Worm (Caenorhabditis elegans): ENCODE measurements around the gene tph-1.

The tph-1 gene

DNA sequence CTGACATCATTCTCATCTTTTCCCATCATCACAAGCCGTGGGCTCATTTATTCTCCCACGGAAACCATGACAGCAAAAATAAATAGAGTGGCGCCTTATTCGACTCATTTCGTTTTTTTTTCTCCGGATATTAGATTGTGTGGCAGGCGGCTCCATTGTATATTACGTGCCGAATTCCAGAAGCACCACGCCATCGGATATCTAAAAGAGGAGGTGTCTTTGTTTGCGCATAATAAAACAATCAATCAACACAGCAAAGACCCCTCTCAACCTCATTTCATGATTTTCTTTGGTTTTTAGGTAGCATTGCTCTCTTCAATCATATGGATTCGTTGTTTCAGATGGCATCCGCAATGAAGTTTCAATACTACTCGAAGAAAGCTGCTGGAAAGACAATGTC lies at the start of gene tph-1:
TSS of gene tph-1 (plus strand) at position 301 of the 400 bp plus-strand sequence.
- TF ChIP-seq him-1 (tag; optimal IDR thresholded peaks at IDR 0.05) (no peak), W03F9.2 (tag; optimal IDR thresholded peaks at IDR 0.05) (no peak), dao-5 (tag; optimal IDR thresholded peaks at IDR 0.05) (no peak)

DNA sequence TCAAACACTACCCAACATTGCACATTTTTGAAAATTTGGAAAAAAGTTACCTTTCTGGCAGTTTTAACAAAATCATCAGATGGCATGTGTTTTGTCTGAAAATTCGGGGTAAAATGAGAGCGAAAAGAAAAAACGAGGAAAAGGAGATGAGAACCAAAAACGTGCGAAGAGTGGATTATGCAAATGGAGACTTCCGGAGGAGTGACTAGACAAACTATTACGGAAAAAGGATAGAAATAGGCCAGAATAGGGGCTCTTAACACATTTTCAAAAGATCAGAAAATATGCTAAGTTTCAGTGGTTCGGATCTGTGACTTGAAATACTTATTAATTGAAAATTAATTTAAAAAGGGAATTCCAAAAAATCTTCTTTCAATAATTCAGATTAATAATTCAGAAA lies 49.7 kb upstream of the tph-1 start, which contains the start of gene srab-14:
TSS of gene srab-14 (minus strand) at position 101 of the 400 bp plus-strand sequence.
- TF ChIP-seq W03F9.2 (tag; optimal IDR thresholded peaks at IDR 0.05) (no peak), him-1 (tag; optimal IDR thresholded peaks at IDR 0.05) (no peak), dao-5 (tag; optimal IDR thresholded peaks at IDR 0.05) (no peak)

DNA sequence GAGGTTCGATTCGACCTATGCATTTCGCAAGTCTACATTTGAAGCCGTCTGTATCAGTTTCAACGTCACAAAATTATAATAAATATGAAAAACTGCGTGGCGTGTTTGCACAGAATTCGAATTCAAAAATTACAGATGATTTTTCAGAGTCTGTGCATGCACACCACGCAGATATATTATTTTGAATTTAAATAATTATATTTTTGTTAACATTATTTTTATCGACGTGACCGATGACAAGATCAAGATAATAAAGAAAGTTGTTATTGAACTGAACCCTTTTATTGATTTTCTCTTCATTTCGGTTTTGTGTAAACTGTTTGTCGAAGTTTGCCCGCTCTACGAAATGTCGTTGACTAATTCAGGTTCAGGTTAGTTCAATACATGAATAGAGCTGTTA lies 44.1 kb upstream of the tph-1 start, which contains the start of gene C28F5.1:
TSS of gene C28F5.1 (plus strand) at position 301 of the 400 bp plus-strand sequence.
- TF ChIP-seq him-1 (tag; optimal IDR thresholded peaks at IDR 0.05) (no peak), W03F9.2 (tag; optimal IDR thresholded peaks at IDR 0.05) (no peak), dao-5 (tag; optimal IDR thresholded peaks at IDR 0.05) (no peak)

DNA sequence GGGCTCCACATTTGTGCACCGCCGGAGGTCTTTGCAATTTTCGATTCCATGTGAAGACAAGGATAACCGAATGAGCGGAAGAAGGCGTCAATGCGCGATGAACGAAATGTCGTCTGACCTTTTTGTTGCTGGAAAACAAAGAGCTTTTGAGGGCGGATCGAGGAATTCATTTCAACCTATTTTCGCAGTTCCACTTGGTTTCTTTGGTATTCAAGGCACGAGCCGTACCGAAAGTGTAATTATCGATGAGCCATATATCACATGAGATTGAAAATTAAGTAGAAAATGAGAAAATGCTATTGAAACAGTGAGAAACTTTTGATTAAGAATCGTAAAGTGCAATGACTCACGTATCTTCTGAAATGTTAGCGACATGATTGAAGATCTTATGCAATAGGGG lies 29.9 kb upstream of the tph-1 start, which contains the start of gene glb-9:
TSS of gene glb-9 (minus strand) at position 101 of the 400 bp plus-strand sequence.
- TF ChIP-seq him-1 (tag; optimal IDR thresholded peaks at IDR 0.05) = no peak
- TF ChIP-seq dao-5 (tag; optimal IDR thresholded peaks at IDR 0.05) = no peak
- no peak for TF ChIP-seq W03F9.2 (tag; optimal IDR thresholded peaks at IDR 0.05)

DNA sequence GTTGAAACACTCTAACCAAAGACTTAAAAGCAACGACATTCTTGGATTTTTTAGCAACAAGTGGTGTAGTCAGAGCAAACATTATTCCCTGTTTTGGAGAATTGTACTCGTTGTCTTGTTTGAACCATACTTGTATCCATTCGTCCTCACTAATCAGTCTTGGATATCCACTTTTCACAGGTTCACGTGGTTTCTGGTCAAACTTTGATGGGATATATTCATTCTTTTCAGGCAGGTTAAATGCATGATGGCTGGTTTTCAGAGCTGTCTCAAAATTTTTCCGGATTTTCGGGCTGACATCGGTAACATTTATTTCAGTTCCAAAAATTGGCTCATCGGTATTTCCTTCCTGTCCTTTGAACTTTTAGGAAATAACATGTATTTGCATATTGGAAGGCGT lies 27.7 kb upstream of the tph-1 start:
- no peak for TF ChIP-seq dao-5 (tag; optimal IDR thresholded peaks at IDR 0.05)
- TF ChIP-seq W03F9.2 (tag; optimal IDR thresholded peaks at IDR 0.05) = no peak
- TF ChIP-seq him-1 (tag; optimal IDR thresholded peaks at IDR 0.05) = no peak

DNA sequence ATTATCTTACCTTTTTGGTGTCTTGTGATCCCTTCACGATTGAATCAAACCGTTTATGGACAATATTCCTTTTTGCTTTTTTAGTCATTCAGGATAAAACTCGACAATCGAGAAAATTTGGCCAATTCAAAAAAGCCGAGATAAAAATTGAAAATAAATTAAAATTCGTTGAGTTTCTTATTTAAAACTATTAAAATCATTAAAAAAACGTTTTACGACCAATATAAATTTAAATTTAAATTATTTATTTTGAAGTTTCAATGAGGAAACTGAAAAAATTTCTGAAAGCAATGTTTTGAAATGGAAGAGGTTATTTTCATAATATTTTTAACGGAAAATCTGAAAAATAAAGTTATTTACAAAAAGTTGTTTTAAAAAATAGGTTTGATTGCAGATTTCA lies 25.9 kb upstream of the tph-1 start, which contains the start of gene ZK1290.15:
TSS of gene ZK1290.15 (plus strand) at position 301 of the 400 bp plus-strand sequence.
- TF ChIP-seq dao-5 (tag; optimal IDR thresholded peaks at IDR 0.05) (no peak), W03F9.2 (tag; optimal IDR thresholded peaks at IDR 0.05) (no peak), him-1 (tag; optimal IDR thresholded peaks at IDR 0.05) (no peak)

DNA sequence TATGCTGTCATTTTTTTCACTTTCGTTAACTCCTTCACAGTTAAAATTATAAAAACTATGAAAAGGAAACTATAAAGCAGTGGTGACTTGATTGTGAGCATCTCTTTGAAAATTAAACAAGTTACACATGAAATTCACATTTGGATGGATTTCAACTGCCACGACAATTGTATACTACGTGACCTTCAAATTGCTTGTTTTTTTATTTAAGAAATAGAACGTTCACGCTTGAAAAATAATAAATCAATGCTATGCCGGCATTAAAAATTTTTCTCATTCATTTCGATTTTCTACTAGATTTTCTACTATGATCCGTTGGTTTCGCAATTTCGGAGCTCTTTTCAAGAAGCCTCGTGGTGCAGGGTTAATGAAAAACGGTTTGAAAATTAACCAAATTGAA lies 23.7 kb upstream of the tph-1 start, which contains the start of the genes ZK1290.7 and rnh-1.1:
TSS of gene ZK1290.7 (minus strand) at position 101 of the 400 bp plus-strand sequence.
TSS of gene rnh-1.1 (plus strand) at position 281 of the 400 bp plus-strand sequence.
- TF ChIP-seq him-1 (tag; optimal IDR thresholded peaks at IDR 0.05) (no peak), W03F9.2 (tag; optimal IDR thresholded peaks at IDR 0.05) (no peak), dao-5 (tag; optimal IDR thresholded peaks at IDR 0.05) (no peak)

DNA sequence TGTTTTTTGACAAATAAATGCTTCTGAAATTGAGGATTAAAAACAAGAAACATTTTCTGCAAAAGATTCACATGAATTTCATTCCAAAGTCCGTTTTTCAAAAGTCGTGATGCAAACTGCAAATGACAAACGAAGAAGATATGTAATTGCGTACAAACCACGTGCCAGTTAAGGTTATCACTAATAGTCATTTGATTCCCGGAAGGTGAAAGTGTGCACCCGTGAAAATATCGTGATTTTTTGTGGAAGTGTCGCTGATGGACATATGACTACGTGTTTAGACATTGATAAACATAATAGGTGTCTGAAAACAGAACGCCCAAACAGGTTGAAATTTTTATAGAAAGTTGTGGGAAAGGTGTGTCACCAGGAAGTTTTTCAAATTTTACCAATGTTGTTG lies 20.9 kb upstream of the tph-1 start:
- no peak for TF ChIP-seq W03F9.2 (tag; optimal IDR thresholded peaks at IDR 0.05)
- TF ChIP-seq dao-5 (tag; optimal IDR thresholded peaks at IDR 0.05) = no peak
- TF ChIP-seq him-1 (tag; optimal IDR thresholded peaks at IDR 0.05) = no peak

DNA sequence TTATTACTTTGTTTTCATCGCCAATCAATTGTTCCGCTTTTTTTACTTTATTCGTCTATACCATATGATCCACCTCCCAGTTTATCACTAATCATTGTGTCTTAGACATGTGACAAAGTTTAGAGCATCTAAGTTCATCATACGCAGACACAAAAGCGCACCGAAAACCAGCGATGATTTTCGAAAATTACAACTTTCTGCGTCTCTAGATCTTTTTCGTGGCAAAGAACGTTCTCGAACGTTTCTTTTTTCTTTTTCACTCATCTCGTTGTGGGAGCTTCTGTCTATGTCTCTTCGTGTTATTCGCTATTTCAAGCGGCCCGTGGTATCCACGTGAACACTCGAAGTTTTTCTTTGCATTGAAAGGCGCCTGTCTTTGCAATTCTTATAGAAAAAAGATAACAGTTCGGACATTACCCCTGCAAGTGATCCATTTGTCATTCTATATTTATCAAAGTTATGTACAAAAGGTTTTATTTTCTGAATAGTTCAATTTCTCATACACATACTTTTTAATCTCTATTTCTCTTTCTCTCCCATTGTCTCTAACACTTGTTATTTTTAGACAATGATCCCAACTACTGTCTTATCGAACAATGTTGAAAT lies 20.0 kb upstream of the tph-1 start, which contains the start of gene ZK1290.5:
TSS of gene ZK1290.5 (plus strand) at position 566 of the 606 bp plus-strand sequence.
- TF ChIP-seq dao-5 (tag; optimal IDR thresholded peaks at IDR 0.05) (no peak), W03F9.2 (tag; optimal IDR thresholded peaks at IDR 0.05) (peak; percentile 88), him-1 (tag; optimal IDR thresholded peaks at IDR 0.05) (no peak)

DNA sequence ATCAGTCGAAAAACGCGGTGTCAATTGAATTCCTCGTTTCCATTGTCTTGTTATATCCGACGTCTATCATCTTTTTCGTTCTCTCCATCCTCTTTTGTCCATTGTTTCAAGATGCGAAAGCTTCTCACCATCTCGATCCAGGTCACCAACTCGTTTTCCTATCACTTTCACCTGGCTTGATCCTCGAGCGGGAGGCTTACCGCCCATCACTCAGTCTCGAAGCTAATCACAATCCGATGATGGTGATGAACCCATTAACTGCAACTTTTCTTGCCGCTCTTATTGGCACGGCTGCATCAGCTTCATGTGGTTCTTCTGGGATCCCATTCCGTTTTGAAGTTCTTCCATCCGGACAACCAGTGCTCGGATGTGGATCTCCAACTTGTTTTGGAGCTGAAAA lies 18.2 kb upstream of the tph-1 start, which contains the start of gene wrt-1:
TSS of gene wrt-1 (plus strand) at position 53 of the 400 bp plus-strand sequence.
- TF ChIP-seq dao-5 (tag; optimal IDR thresholded peaks at IDR 0.05) (no peak), him-1 (tag; optimal IDR thresholded peaks at IDR 0.05) (no peak)

DNA sequence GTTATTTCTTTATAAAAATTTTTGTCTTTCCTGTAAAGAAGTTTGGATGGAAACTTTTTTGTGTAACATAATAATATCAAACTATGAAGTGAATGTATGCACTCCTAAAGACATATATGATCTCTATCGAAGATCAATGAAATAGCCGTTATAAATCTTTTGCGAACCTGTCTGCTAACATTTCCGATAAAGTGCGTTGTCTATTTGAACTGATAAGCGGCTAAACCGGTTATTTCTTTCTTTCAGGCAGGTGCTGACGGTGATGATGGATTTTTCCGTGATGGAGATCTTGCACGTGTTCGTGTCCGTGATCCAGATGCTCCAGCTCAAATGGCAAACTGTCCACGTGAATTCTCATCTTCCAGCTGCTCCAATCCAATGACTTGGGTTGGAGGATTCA lies 17.7 kb upstream of the tph-1 start:
- TF ChIP-seq him-1 (tag; optimal IDR thresholded peaks at IDR 0.05) (no peak), W03F9.2 (tag; optimal IDR thresholded peaks at IDR 0.05) (no peak), dao-5 (tag; optimal IDR thresholded peaks at IDR 0.05) (no peak)

DNA sequence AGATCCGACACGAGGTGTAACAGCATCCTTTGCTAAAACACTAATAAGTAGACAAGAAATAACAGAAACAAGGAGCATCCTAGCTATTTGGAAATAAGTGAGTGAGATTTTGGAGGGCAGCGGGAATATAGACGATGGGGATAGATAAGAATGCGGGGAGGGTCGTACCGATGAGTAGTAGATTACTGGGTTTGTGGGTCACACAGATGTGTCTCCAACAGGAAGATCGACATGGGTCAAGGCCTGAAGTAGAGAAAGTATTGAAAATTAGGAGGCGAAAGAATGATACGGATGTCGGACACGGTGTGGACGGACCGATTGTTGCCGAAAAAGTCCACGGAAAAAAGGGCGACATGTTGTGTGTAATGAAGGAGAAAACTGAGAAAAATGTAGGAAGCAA lies 14.8 kb upstream of the tph-1 start, which contains the start of gene wrt-10:
TSS of gene wrt-10 (minus strand) at position 195 of the 400 bp plus-strand sequence.
- TF ChIP-seq W03F9.2 (tag; optimal IDR thresholded peaks at IDR 0.05) (no peak), dao-5 (tag; optimal IDR thresholded peaks at IDR 0.05) (no peak), him-1 (tag; optimal IDR thresholded peaks at IDR 0.05) (no peak)

DNA sequence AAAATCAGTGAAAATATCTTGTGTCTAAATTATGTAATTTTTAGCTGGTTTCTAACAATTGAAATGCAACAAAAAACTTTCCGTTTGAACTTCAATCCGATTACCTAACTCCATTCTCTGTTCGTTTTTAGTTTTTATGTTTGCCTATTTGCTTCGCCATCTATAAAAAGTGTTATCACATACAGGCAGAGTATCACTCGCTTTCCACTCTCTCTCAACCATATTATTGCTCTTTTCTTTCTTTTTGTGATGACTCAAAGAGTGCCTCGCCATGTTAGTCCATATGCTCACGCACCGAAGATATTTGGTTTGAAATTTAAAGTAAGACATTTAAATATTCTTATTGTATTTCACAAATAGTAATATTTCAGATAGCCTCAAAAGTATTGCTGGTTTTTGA lies 14.2 kb upstream of the tph-1 start, which contains the start of gene ZK1290.13:
TSS of gene ZK1290.13 (plus strand) at position 73 of the 400 bp plus-strand sequence.
- TF ChIP-seq W03F9.2 (tag; optimal IDR thresholded peaks at IDR 0.05) = no peak
- TF ChIP-seq him-1 (tag; optimal IDR thresholded peaks at IDR 0.05) = no peak
- TF ChIP-seq dao-5 (tag; optimal IDR thresholded peaks at IDR 0.05) = no peak

DNA sequence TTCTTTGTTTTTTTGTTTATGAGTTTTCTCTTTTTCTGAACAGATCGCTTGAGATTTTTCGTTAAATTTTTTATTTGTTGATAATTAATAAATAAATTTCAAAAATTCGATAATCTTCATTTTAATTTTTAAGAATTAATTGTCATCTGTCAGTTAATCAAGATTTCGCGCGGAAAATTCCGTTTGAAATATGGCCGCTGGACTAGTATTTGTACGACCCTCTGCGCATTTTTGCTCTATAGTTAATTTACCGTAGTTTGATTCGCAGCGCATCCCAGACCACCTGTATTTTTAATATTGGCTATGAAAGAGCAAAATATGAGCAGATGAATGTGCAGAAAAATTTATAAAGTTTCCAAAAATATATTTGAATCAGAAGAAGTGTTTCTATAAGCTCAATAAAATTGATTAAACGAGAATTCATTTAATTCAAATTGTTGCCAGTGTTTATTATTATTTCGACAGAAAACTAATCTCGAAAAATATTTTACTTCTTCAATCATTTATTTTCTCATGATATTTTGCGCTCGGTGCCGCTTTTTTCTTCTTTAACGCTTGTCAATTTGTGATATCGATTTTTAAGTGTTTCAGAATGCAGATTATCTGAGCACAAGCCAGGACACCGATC lies 11.4 kb upstream of the tph-1 start, which contains the start of gene nfi-1:
TSS of gene nfi-1 (plus strand) at position 578 of the 628 bp plus-strand sequence.
- no peak for TF ChIP-seq him-1 (tag; optimal IDR thresholded peaks at IDR 0.05)
- TF ChIP-seq dao-5 (tag; optimal IDR thresholded peaks at IDR 0.05) = no peak
- TF ChIP-seq W03F9.2 (tag; optimal IDR thresholded peaks at IDR 0.05) = no peak

All from whole organism, L4/young adult.